Worm (Caenorhabditis elegans): ENCODE data around the gene F07C6.3.

DNA sequence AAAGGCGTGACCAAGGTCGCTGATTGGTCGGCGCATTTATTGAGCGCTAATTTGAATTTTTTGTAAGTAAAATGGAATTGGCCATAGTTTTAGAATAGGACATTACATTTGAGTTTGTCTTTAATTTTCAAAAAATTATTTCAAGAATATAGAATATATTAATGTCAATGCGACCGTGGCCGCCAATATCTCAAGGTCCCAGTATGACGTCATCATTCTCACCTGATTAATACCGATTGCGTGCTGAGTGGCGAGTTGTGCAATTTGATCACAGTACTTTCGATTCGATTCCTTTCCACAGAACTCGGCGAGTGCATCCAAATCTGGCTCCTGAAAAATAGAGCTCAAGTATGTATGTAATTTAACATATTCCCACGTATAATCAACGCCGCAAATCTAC is 33.4 kb upstream of the F07C6.3 start:
- no peak for TF ChIP-seq nhr-12 (tag; optimal IDR thresholded peaks at IDR 0.05)
- no peak for TF ChIP-seq jun-1 (tag; optimal IDR thresholded peaks at IDR 0.05)
- no peak for TF ChIP-seq irx-1 (tag; optimal IDR thresholded peaks at IDR 0.05)
- TF ChIP-seq ama-1 (optimal IDR thresholded peaks at IDR 0.05): no peak
- no peak for TF ChIP-seq ceh-82 (tag; optimal IDR thresholded peaks at IDR 0.05)
- no peak for TF ChIP-seq unc-130 (tag; optimal IDR thresholded peaks at IDR 0.05)
